Fruit fly (Drosophila melanogaster): ENCODE results near the gene AP-2sigma.

The AP-2sigma gene

DNA sequence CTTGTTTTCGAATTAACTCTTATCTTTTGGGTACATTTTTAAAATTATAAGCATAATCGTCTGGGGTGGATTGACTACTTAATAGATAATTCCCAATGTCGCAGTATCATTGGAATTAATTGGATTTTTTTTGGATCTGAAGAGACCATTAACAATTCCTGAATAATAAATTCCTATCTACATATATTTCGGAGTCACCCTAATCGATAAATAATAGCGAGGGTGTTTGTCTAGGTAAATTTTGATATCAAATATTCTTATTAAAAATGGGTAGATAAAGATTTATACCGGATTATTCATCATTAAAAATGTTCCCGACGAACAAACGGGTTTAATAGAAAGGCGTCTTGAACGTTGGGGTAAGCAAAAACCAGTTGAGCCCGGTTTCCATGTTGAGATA is 5.0 kb upstream of the AP-2sigma start:
- TF ChIP-seq Myc (optimal IDR thresholded peaks at IDR 0.05): no peak
- TF ChIP-seq insv (optimal IDR thresholded peaks at IDR 0.05): no peak
- no peak for TF ChIP-seq ttk (optimal IDR thresholded peaks at IDR 0.05)
- no peak for TF ChIP-seq h (optimal IDR thresholded peaks at IDR 0.05)
- no peak for TF ChIP-seq psq (optimal IDR thresholded peaks at IDR 0.05)
- no peak for TF ChIP-seq Sin3A (optimal IDR thresholded peaks at IDR 0.05)

DNA sequence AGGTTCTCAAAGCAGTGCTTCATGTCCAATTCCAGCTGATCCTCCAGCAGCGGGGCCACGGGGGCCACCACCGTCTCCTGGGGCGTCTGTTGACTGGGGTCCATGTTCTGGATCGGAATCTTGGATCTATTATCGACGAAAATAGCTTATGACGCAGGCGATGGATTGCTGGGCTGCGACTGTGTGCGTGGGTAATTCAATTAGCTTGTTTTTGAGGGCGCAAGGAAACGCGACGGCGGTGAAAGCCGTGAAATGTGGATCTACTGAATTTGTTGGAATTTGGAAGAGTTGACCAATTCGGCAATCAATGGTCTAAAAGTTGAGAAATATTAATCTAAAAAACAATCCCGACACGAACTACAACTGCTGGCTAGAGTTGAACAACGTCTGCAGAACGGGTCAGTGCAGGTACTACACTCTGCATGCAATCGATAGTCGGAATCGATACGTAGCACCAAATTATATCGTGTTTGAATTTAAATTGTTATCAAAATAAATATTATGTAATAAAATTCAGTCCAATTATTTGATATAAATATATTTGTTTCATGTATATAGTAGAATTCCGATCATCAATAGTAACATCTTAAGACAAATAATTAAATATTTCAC is 3.7 kb upstream of the AP-2sigma start, which contains the start of gene CG3308:
Gene CG3308 (minus strand): TSS at position 391 of the 612 bp plus-strand sequence.
- no peak for TF ChIP-seq Myc (optimal IDR thresholded peaks at IDR 0.05)
- no peak for TF ChIP-seq ttk (optimal IDR thresholded peaks at IDR 0.05)
- TF ChIP-seq h (optimal IDR thresholded peaks at IDR 0.05): no peak
- TF ChIP-seq Sin3A (optimal IDR thresholded peaks at IDR 0.05): no peak
- no peak for TF ChIP-seq psq (optimal IDR thresholded peaks at IDR 0.05)
- no peak for TF ChIP-seq insv (optimal IDR thresholded peaks at IDR 0.05)

DNA sequence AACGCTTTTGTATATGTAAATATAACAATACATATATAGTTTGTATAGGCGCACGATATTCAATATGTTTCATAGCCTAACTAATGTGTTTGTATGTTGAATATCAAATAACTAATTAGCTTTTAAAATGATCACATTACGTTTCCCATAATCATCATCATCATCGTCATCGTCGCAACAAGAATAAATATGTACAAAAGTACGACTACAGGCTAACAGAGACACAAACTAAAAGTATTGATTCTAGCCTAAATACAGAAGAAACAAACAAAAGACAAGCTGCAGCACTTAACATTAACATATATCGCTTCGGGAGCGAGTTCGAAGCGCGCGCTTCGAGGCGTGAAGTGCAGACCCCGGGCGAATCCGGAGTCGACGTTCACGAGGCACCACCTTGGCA is 1.3 kb upstream of the AP-2sigma start:
- TF ChIP-seq Sin3A (optimal IDR thresholded peaks at IDR 0.05): no peak
- no peak for TF ChIP-seq ttk (optimal IDR thresholded peaks at IDR 0.05)

DNA sequence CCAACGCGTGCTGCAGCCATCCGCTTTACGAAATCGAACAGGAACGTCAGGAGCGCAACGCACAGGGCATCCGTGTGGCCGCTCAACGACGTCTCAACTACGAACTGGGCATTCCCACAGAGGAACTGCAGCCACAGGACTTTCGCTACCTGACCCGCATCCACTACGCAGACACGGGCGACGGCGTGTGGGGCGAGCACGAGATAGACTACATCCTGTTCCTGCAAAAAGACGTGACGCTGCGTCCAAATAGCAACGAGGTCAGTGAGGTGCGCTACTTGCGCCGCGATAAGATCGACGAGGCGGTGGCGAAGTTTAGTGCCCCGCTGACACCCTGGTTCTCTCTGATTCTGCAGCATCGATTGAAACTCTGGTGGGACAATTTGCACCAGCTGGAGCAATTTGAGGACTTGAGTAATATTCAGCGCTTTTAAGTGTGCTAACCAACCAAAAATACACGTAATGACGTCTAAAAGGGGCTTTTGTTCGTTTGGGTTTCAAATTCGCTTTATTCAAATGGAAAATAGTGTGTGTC is 801 bp upstream of the AP-2sigma start:
- TF ChIP-seq ttk (optimal IDR thresholded peaks at IDR 0.05): peak; percentile 1
- TF ChIP-seq Sin3A (optimal IDR thresholded peaks at IDR 0.05): no peak
- TF ChIP-seq psq (optimal IDR thresholded peaks at IDR 0.05): no peak
- no peak for TF ChIP-seq insv (optimal IDR thresholded peaks at IDR 0.05)

DNA sequence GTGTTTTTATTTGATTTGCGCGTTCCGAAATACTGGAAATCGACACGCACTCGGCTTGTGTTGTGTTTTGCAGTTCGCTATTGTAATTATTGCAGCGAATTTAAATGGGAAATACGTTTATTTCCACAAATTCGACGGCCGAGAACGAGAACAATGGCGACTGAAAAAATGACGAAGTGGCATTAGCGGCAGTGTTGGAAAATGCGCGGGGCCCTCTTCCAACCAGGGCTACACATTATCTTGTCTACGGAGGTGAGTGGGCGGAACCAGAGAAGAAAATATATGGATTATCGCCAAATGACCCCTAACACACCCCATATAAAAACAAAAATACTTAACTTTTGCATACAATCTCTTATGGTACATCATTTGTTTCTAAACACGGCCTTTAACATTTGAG is 1.0 kb downstream of the AP-2sigma start, which contains the start of gene Rab1:
Gene Rab1 (minus strand): TSS at position 188 of the 400 bp plus-strand sequence.
- TF ChIP-seq psq (optimal IDR thresholded peaks at IDR 0.05) (no peak), ttk (optimal IDR thresholded peaks at IDR 0.05) (no peak), Sin3A (optimal IDR thresholded peaks at IDR 0.05) (no peak), Myc (optimal IDR thresholded peaks at IDR 0.05) (no peak), insv (optimal IDR thresholded peaks at IDR 0.05) (no peak), h (optimal IDR thresholded peaks at IDR 0.05) (no peak)

DNA sequence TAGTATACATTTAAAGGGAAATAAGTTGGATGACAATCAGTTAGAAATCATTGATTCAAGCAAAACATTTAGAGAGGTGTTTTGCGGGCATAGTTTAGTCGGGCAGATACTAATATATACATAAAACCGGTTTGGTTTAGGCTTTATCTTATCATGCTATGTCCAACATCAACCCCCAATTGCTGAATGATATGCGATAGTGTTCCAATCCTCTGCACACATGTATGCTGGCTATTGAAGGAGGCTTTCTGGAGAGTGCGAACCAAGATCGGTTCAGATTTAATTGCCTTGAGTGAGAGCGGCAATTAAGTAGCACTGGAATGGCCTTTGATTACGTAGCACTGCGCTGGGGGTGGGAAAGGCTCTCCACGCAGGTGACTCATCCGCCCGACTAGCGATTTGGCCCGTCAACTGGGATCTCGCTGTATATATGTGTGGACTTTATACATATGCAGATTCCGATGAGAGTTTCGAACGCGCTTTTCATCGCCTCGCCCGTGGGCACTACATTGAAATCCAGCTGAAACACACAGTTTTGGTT is 1.8 kb downstream of the AP-2sigma start:
- TF ChIP-seq insv (optimal IDR thresholded peaks at IDR 0.05): no peak
- no peak for TF ChIP-seq h (optimal IDR thresholded peaks at IDR 0.05)
- no peak for TF ChIP-seq Sin3A (optimal IDR thresholded peaks at IDR 0.05)
- TF ChIP-seq Myc (optimal IDR thresholded peaks at IDR 0.05): no peak
- TF ChIP-seq ttk (optimal IDR thresholded peaks at IDR 0.05): no peak
- no peak for TF ChIP-seq psq (optimal IDR thresholded peaks at IDR 0.05)

DNA sequence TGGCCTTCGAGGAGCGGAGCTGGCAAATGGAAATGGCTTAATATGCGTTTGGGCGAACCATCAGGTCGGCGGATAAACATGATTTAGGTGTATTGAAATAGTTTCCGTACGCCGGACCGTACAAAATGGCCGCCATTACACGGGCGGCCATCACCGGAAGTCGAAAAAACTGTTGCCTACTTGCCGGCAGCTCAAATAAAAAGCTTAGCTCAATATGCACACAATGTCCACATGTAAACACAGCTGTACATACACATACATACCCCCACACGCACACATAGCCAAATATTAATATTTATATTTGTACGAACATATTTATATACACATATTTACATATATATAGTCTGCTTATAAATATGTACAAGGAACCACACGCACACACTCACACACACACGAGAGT is 6.7 kb downstream of the AP-2sigma start:
- TF ChIP-seq insv (optimal IDR thresholded peaks at IDR 0.05): no peak
- no peak for TF ChIP-seq h (optimal IDR thresholded peaks at IDR 0.05)

DNA sequence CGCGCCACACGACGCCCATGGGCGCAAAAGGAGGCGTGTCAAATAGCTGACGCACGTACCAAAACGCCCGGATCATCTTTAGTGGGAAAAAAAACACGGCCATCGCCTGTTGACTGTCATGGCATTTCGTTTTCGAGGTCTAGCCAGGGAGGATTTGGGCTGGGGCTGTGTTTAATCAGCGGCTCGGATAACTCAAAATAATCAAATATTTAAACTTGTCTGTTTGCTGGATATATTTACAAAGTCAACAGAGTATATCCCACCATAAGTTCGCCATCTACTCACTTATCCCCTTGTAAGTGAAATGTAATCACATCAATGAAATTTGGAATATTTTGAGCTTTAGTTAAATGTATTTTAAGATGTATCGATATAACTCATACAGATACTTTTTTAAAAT is 9.1 kb downstream of the AP-2sigma start:
- TF ChIP-seq h (optimal IDR thresholded peaks at IDR 0.05) (no peak), insv (optimal IDR thresholded peaks at IDR 0.05) (no peak), ttk (optimal IDR thresholded peaks at IDR 0.05) (no peak), psq (optimal IDR thresholded peaks at IDR 0.05) (no peak), Myc (optimal IDR thresholded peaks at IDR 0.05) (no peak), Sin3A (optimal IDR thresholded peaks at IDR 0.05) (no peak)

DNA sequence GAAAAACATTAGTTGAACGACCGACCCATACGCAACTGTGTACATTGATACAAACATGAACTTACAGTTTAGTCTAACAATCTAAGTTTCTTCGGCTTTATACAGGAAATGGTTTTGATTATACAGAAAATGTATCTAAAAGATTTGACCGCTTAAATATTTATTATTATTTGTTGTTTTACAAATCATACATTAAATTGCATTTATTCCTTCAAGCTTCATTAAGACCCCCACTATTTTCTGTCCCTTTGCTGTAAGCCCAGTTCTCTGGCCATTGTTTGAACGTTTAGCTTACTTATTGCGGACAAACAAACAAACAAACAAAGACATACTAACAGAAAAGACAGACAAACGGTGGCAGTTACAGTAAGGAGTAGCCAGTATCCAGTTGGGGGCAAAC is 15.6 kb downstream of the AP-2sigma start:
- no peak for TF ChIP-seq insv (optimal IDR thresholded peaks at IDR 0.05)
- no peak for TF ChIP-seq ttk (optimal IDR thresholded peaks at IDR 0.05)
- TF ChIP-seq Sin3A (optimal IDR thresholded peaks at IDR 0.05): no peak
- no peak for TF ChIP-seq h (optimal IDR thresholded peaks at IDR 0.05)
- TF ChIP-seq Myc (optimal IDR thresholded peaks at IDR 0.05): no peak
- TF ChIP-seq psq (optimal IDR thresholded peaks at IDR 0.05): no peak

DNA sequence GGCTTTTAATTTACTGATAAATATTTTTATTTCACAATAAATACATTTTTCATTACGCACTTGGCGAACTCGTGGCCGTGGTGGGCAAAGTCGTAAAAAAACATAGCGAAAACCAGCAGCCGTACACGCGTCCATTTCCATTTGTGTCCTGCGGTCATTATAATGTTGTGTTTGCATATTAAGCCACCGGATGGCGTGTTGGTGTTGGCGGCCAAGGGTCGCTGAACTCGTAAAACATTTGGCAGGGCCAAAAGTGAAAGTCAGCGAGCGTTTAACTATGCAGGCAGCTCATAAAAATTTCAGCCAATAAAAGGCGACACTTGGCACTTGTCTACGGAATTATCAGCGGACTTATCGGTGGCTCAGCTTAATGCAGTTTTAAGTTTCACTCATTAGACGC is 17.4 kb downstream of the AP-2sigma start:
- TF ChIP-seq ttk (optimal IDR thresholded peaks at IDR 0.05) (no peak), psq (optimal IDR thresholded peaks at IDR 0.05) (no peak), Myc (optimal IDR thresholded peaks at IDR 0.05) (no peak), h (optimal IDR thresholded peaks at IDR 0.05) (no peak), Sin3A (optimal IDR thresholded peaks at IDR 0.05) (no peak), insv (optimal IDR thresholded peaks at IDR 0.05) (no peak)

DNA sequence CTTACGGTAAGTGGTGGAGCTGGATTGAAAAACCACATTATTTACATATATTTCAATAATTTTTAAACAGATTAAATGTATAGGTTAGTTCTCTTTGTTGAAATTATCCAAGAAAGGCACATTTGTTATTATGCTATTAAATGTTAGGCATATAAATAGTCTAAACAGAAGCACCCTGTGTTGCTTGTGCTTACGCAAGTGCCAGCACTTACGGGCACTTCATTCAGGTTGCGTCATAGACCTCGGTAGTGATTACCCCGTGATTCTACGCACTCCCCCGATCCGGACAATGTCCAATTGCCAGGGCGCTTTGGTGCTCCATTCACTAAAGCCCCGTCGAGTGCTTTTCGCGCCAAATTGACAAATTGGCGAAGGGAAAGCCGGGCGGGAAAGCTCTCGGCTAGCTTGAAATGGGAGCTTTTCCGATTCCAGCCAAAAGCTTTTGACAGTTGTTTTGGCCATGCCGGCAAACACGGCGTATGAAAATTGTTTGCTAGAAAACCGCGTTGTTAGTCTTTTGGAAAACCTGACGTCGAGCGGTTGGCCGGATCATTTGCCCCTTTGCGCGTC is 23.3 kb downstream of the AP-2sigma start, which contains the start of gene ETHR:
Gene ETHR (plus strand): TSS at position 520 of the 570 bp plus-strand sequence.
- TF ChIP-seq insv (optimal IDR thresholded peaks at IDR 0.05) (no peak), psq (optimal IDR thresholded peaks at IDR 0.05) (no peak), ttk (optimal IDR thresholded peaks at IDR 0.05) (no peak), Myc (optimal IDR thresholded peaks at IDR 0.05) (no peak), Sin3A (optimal IDR thresholded peaks at IDR 0.05) (no peak), h (optimal IDR thresholded peaks at IDR 0.05) (no peak)

DNA sequence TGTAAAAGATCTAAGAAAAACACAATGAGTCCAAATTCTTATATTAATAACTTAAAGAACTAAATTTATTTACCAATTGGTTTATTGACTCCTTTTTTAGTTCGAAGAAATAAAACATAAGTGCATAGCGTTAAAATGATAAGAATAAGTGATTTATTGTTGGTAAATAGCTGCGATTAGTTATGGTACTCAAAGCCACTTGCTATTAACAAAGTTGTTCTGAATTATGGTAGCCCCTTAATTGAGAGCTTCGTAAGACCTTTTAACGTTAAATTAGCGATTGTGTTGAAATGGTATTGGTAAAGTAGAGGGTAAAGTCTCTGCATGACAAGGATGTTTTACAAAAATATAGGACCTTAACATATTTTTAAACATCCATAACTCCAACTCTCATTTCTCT is 24.0 kb downstream of the AP-2sigma start:
- TF ChIP-seq Sin3A (optimal IDR thresholded peaks at IDR 0.05) (no peak), ttk (optimal IDR thresholded peaks at IDR 0.05) (no peak), insv (optimal IDR thresholded peaks at IDR 0.05) (no peak), psq (optimal IDR thresholded peaks at IDR 0.05) (no peak), h (optimal IDR thresholded peaks at IDR 0.05) (no peak)

DNA sequence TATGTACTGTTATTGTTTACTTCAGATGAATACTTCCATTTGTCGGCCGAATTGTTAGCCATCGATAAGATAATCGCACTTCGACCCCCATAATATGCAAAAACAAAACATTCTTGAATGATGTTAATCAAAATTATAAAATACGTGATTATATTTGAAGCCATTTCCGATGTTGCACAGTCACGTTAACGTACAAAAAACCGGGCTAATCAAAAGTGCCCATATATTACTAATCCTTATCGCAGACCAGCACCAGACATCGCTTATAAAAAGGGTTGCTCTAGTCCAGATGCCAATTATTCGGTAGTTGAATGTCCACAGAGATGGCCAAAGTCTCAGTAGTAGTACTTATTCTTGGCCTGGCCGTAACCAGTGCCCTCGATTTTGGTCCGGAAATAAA is 27.6 kb downstream of the AP-2sigma start, which contains the start of gene CG5892:
Gene CG5892 (plus strand): TSS at position 301 of the 400 bp plus-strand sequence.
- TF ChIP-seq insv (optimal IDR thresholded peaks at IDR 0.05) (no peak), Sin3A (optimal IDR thresholded peaks at IDR 0.05) (no peak), Myc (optimal IDR thresholded peaks at IDR 0.05) (no peak), h (optimal IDR thresholded peaks at IDR 0.05) (no peak), psq (optimal IDR thresholded peaks at IDR 0.05) (no peak), ttk (optimal IDR thresholded peaks at IDR 0.05) (no peak)

Data from Kc167 (cell line).